Fruit fly (Drosophila melanogaster) whole organism: ENCODE measurements around the gene CG42727.

Source experiments
- EcR ChIP-seq, 2 experiments: fragments of >200 bp; optimal IDR thresholded peaks; 2 replicates each; lab custom pipeline; 2017; ENCODE audit warnings: missing biosample characterization in 2 of 2, missing genetic modification characterization in 2 of 2, missing genetic modification reagents in 2 of 2
- pan ChIP-seq: fragments of >200 bp; optimal IDR thresholded peaks from 2 replicates; lab custom pipeline; 2017
- usp ChIP-seq: fragments of >200 bp; optimal IDR thresholded peaks from 2 replicates; lab custom pipeline; 2017; ENCODE audit warnings: missing biosample characterization, missing genetic modification characterization, mixed read lengths

DNA sequence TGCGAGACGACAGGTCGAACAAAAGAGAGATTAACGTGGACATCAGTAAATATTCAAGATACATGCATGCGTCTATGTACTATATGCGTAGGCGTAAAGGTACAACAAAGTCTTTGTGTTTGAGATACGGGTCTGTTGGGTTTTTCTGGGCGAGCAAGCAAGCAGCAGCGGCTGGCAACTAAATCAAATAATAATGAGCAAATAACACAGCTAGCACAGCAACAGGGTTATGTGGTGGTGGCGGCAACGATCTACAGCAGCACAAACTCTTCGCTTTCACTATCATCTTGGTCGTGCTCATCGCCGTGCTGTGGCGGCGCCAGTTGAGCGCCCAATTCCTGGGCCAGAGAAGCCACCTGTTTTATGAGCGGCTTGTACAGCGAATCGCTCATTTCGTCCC is 6.2 kb downstream of the CG42727 start:
- no peak for TF ChIP-seq EcR (GFP tag; optimal IDR thresholded peaks at IDR 0.05; lab: Kevin White, UChicago)
- no peak for TF ChIP-seq usp (GFP tag; lab: Kevin White, UChicago)
- TF ChIP-seq pan (lab: Kevin White, UChicago) = no peak
